Worm (Caenorhabditis elegans): ENCODE measurements around the gene C29F7.1.

DNA sequence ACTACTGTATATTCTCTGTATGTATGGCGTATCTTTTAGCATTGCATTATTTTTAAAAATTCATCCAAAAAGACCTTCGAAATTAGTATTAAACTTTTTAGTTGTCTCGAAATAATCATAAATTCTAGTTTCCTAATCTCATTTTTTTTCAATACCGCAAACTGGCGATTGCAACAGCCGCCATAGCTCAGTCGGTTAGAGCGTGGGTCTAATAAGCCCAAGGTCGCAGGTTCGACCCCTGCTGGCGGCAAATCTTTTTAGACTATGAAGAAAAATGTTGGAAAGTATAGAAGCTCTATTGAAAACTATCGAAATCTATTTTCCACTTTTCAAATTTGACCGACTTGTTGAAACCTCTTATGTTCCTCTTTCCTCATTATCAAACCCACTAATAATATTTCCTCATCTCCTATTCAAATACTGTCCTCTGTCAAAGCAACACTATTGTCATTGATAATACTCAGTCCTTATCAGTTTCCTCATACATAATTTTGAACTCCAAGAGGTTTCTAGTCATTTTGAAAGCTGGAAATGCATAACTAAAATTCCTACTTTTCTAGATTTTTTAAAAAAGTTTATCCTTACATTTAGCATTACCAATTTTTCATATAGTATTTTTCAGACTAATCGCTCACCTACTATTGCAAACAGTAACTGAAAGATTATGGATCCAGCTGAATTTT lies 26.2 kb downstream of the C29F7.1 start, which contains the start of gene jmjd-3.3:
- TF ChIP-seq alr-1 (tag; optimal IDR thresholded peaks at IDR 0.05) (no peak), unc-62 (GFP tag; optimal IDR thresholded peaks at IDR 0.05) (no peak), ceh-16 (tag; optimal IDR thresholded peaks at IDR 0.05) (no peak), lin-39 (tag; optimal IDR thresholded peaks at IDR 0.05) (no peak), nhr-23 (tag; optimal IDR thresholded peaks at IDR 0.05) (no peak), unc-39 (tag; optimal IDR thresholded peaks at IDR 0.05) (no peak), nhr-21 (tag; optimal IDR thresholded peaks at IDR 0.05) (no peak), dmd-4 (tag; optimal IDR thresholded peaks at IDR 0.05) (no peak)
